Worm (Caenorhabditis elegans) whole organism, young adult: ENCODE measurements around the gene ugt-66.

Source experiments
- aptf-2 ChIP-seq: fragments of 200-800 bp; sonication (Bioruptor generic); conservative IDR thresholded peaks from 2 replicates; pipeline ENCODE4 v1.3.6; 2022; ENCODE audit warnings: missing genetic modification reagents, missing genetic modification characterization, missing compliant biosample characterization
- ccch-3 ChIP-seq: fragments of 200-800 bp; sonication (Bioruptor generic); optimal IDR thresholded peaks from 2 replicates; lab custom pipeline; 2018; ENCODE audit warnings: mild to moderate bottlenecking, missing genetic modification characterization, missing compliant biosample characterization
- pha-4 ChIP-seq: fragments of 150-350 bp; sonication (generic microtip); optimal IDR thresholded peaks from 2 replicates; lab custom pipeline; 2014; ENCODE audit warnings: missing biosample characterization, missing genetic modification reagents, missing genetic modification characterization

DNA sequence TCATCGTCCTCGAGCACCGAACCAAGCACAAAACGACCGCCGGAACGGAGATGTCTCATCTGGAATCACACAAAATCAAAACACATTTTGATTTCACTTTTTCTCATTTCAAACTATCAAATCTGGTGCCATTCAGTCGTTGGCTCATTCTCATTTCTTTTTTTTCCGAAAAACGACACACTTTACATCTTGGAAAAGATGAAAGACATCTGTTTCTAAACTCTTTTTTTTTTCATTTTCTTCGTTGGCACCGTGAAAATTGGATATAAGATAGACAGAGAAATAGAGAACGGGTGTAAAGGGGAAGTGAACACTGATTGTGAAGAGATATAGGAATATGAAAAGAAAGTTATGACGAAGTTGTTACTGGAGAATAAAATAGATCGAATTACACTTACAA lies 38.6 kb downstream of the ugt-66 start:
- TF ChIP-seq pha-4 (no peak), aptf-2 (GFP tag; lab: Robert Waterston, UW) (no peak), ccch-3 (no peak)
